Comparison of ENCODE assay signal across 5 worm cellular contexts in the genomic region with DNA sequence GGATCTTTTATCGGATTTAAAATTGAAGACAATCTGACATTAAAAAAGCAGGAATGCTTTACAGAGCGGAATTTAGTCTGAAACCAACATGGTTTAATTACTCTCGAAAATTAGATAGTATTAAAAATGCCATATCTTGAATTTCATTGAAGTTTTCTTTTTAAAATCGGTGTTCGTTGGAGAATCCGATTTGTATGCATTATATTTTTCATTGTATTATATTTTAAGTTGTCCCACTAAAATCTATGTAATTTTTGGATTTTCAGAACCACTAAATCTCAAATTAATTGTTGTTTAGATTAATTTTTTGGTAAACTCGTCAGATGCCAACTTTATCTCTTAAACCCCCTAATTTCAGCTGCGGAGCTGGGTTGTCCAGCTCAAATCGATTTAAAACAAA.
A peak's percentile ranks its signal among the peaks of the same experiment; 100 is the strongest.
TF ChIP-seq lines count a peak whose summit lies in the region.

No protein-coding gene starts in this region.

TF ChIP-seq in whole organism, L1 larva, 84 proteins besides CTCF, POLR2A, EP300 and RAD21:
- no peak for TF ChIP-seq pqm-1 (tag; optimal IDR thresholded peaks at IDR 0.05; lab: Kevin White, UChicago)
- TF ChIP-seq ceh-82 (tag; optimal IDR thresholded peaks at IDR 0.05; lab: Kevin White, UChicago), result no peak
- TF ChIP-seq aly-2 (tag; optimal IDR thresholded peaks at IDR 0.05; lab: Kevin White, UChicago), result peak; percentile 17
- TF ChIP-seq nhr-85 (tag; lab: Kevin White, UChicago), result peak; percentile 39
TF ChIP-seq in whole organism, L1 larva: peak in this region for 2.

TF ChIP-seq in whole organism, L2 larva, 48 proteins besides CTCF, POLR2A, EP300 and RAD21:
- TF ChIP-seq zag-1 (tag; optimal IDR thresholded peaks at IDR 0.05; lab: Kevin White, UChicago) (no peak), elt-1 (tag; optimal IDR thresholded peaks at IDR 0.05; lab: Kevin White, UChicago) (no peak), alr-1 (tag; optimal IDR thresholded peaks at IDR 0.05; lab: Kevin White, UChicago) (no peak), nhr-25 (tag; optimal IDR thresholded peaks at IDR 0.05; lab: Kevin White, UChicago) (peak; percentile 16)

TF ChIP-seq in whole organism, L3 larva, 47 proteins besides CTCF, POLR2A, EP300 and RAD21:
- TF ChIP-seq ama-1 (optimal IDR thresholded peaks at IDR 0.05; lab: Kevin White, UChicago) (peak; percentile 31), nhr-67 (tag; optimal IDR thresholded peaks at IDR 0.05; lab: Kevin White, UChicago) (no peak), lsy-12 (tag; optimal IDR thresholded peaks at IDR 0.05; lab: Kevin White, UChicago) (peak; percentile 18), nhr-23 (tag; optimal IDR thresholded peaks at IDR 0.05; lab: Kevin White, UChicago) (peak; percentile 71), ceh-28 (tag; optimal IDR thresholded peaks at IDR 0.05; lab: Kevin White, UChicago) (peak; percentile 25), nhr-43 (tag; optimal IDR thresholded peaks at IDR 0.05; lab: Kevin White, UChicago; ENCODE audit: poor library complexity, severe bottlenecking) (peak; percentile 32), zag-1 (tag; optimal IDR thresholded peaks at IDR 0.05; lab: Kevin White, UChicago) (no peak)

TF ChIP-seq in whole organism, L4 larva, 104 proteins besides CTCF, POLR2A, EP300 and RAD21:
- 0 out of 2 replicates have a peak, but pooled peaks have one; percentile 29 for TF ChIP-seq arid-1 (GFP tag; conservative IDR thresholded peaks at IDR 0.05; lab: Robert Waterston, UW)
- TF ChIP-seq zfp-3 (GFP tag; conservative IDR thresholded peaks at IDR 0.05; lab: Robert Waterston, UW), result 0 out of 2 replicates have a peak, but pooled peaks have one; percentile 55
- 0 out of 2 replicates have a peak, but pooled peaks have one; percentile 17 for TF ChIP-seq madf-9 (GFP tag; conservative IDR thresholded peaks at IDR 0.05; lab: Robert Waterston, UW)
- no peak for TF ChIP-seq snpc-1.2 (GFP tag; IDR thresholded peaks at IDR 0.05; lab: Robert Waterston, UW)
- peak; percentile 86 for TF ChIP-seq T26A8.4 (GFP tag; IDR thresholded peaks at IDR 0.05; lab: Robert Waterston, UW)
- no peak for TF ChIP-seq lin-1 (GFP tag; IDR thresholded peaks at IDR 0.05; lab: Robert Waterston, UW)
- TF ChIP-seq lsy-2 (tag; optimal IDR thresholded peaks at IDR 0.05; lab: Kevin White, UChicago), result peak in 1 of 2 experiments; percentile 26
- TF ChIP-seq ceh-28 (tag; optimal IDR thresholded peaks at IDR 0.05; lab: Kevin White, UChicago), result no peak
- TF ChIP-seq nhr-237 (tag; optimal IDR thresholded peaks at IDR 0.05; lab: Kevin White, UChicago), result peak; percentile 38
- TF ChIP-seq tra-1 (GFP tag; IDR thresholded peaks at IDR 0.05; lab: Robert Waterston, UW), result no peak
- 0 out of 2 replicates have a peak, but pooled peaks have one; percentile 12 for TF ChIP-seq lin-38 (GFP tag; IDR thresholded peaks at IDR 0.05; lab: Robert Waterston, UW)
- no peak for TF ChIP-seq unc-39 (tag; optimal IDR thresholded peaks at IDR 0.05; lab: Kevin White, UChicago)
- TF ChIP-seq unc-62 (GFP tag; optimal IDR thresholded peaks at IDR 0.05 in 1 of 2; lab: Kevin White, UChicago), result no peak
- TF ChIP-seq unc-62 (tag; optimal IDR thresholded peaks at IDR 0.05; lab: Kevin White, UChicago), result no peak
- TF ChIP-seq nhr-42 (GFP tag; IDR thresholded peaks at IDR 0.05; lab: Robert Waterston, UW), result 0 out of 2 replicates have a peak, but pooled peaks have one; percentile 39
- TF ChIP-seq Y75B8A.6 (GFP tag; IDR thresholded peaks at IDR 0.05; lab: Robert Waterston, UW), result no peak
- TF ChIP-seq nhr-102 (tag; optimal IDR thresholded peaks at IDR 0.05; lab: Kevin White, UChicago), result peak; percentile 8
- 0 out of 2 replicates have a peak, but pooled peaks have one; percentile 28 for TF ChIP-seq lim-7 (GFP tag; IDR thresholded peaks at IDR 0.05; lab: Robert Waterston, UW)
- peak; percentile 19 for TF ChIP-seq nhr-25 (tag; optimal IDR thresholded peaks at IDR 0.05; lab: Kevin White, UChicago; ENCODE audit: borderline replicate concordance, insufficient read depth)
- TF ChIP-seq T20F7.1 (GFP tag; optimal IDR thresholded peaks at IDR 0.05; lab: Kevin White, UChicago), result no peak
- TF ChIP-seq mep-1 (tag; optimal IDR thresholded peaks at IDR 0.05; lab: Kevin White, UChicago), result peak; percentile 22
- TF ChIP-seq ctbp-1 (GFP tag; IDR thresholded peaks at IDR 0.05; lab: Robert Waterston, UW), result peak; percentile 57; the same call in 1 of the 2 replicates
- no peak for TF ChIP-seq mdl-1 (tag; optimal IDR thresholded peaks at IDR 0.05; lab: Kevin White, UChicago)

TF ChIP-seq in whole organism, young adult, 124 proteins besides CTCF, POLR2A, EP300 and RAD21:
- TF ChIP-seq nfyb-1 (GFP tag; IDR thresholded peaks at IDR 0.05; lab: Robert Waterston, UW) (peak; percentile 21; the same call in 1 of the 2 replicates), him-1 (tag; optimal IDR thresholded peaks at IDR 0.05; lab: Kevin White, UChicago) (no peak), ztf-26 (tag; optimal IDR thresholded peaks at IDR 0.05; lab: Kevin White, UChicago) (peak; percentile 11), ZK185.1 (tag; optimal IDR thresholded peaks at IDR 0.05; lab: Kevin White, UChicago; ENCODE audit: poor library complexity, severe bottlenecking) (peak; percentile 6)
